Worm (Caenorhabditis elegans) whole organism, young adult: ENCODE results near the gene T23G7.2.

ENCODE experiments used
- B0035.1 ChIP-seq: sonication (generic microtip); optimal IDR thresholded peaks from 2 replicates; lab custom pipeline; 2016; ENCODE audit warnings: missing genetic modification characterization, mild to moderate bottlenecking, missing compliant biosample characterization, missing genotype, missing genetic modification reagents
- B0261.1 ChIP-seq: sonication (generic microtip); optimal IDR thresholded peaks from 2 replicates; lab custom pipeline; 2016; ENCODE audit warnings: mild to moderate bottlenecking, missing genetic modification characterization, moderate library complexity, missing compliant biosample characterization
- C06A6.2 ChIP-seq: fragments of 200-800 bp; sonication (Bioruptor generic); conservative IDR thresholded peaks from 2 replicates; pipeline ENCODE4 v1.3.6; 2022; ENCODE audit warnings: missing genetic modification characterization, missing compliant biosample characterization
- D2030.7 ChIP-seq: fragments of 200-800 bp; sonication (Bioruptor generic); IDR thresholded peaks from 2 replicates; pipeline ENCODE4 v1.3.6; 2022; ENCODE audit warnings: missing genetic modification reagents, missing genetic modification characterization, missing compliant biosample characterization
- F33H1.4 ChIP-seq: fragments of 200-800 bp; sonication (Bioruptor generic); IDR thresholded peaks from 2 replicates; pipeline ENCODE4 v1.3.6; 2022; ENCODE audit warnings: missing genetic modification reagents, missing genetic modification characterization, missing compliant biosample characterization
- F37B4.10 ChIP-seq: fragments of 200-800 bp; sonication (Bioruptor generic); IDR thresholded peaks from 2 replicates; pipeline ENCODE4 v1.3.6; 2022; ENCODE audit warnings: missing genetic modification characterization, missing compliant biosample characterization
- F52B5.7 ChIP-seq: sonication (generic microtip); optimal IDR thresholded peaks from 2 replicates; lab custom pipeline; 2016; ENCODE audit warnings: mild to moderate bottlenecking, missing genetic modification characterization, missing compliant biosample characterization
- T26A5.8 ChIP-seq: sonication (generic microtip); optimal IDR thresholded peaks from 2 replicates; lab custom pipeline; 2016; ENCODE audit warnings: missing genetic modification characterization, missing compliant biosample characterization
- Y95B8A.8 ChIP-seq: fragments of 200-800 bp; sonication (Bioruptor generic); IDR thresholded peaks from 2 replicates; pipeline ENCODE4 v1.3.6; 2022; ENCODE audit warnings: missing genetic modification reagents, missing genetic modification characterization, missing compliant biosample characterization
- akir-1 ChIP-seq: fragments of 200-800 bp; sonication (Bioruptor generic); optimal IDR thresholded peaks from 2 replicates; lab custom pipeline; 2018; ENCODE audit warnings: mild to moderate bottlenecking, missing genetic modification characterization, moderate library complexity, missing compliant biosample characterization
- athp-1 ChIP-seq: sonication (generic microtip); optimal IDR thresholded peaks from 2 replicates; lab custom pipeline; 2017; ENCODE audit warnings: mild to moderate bottlenecking, missing genetic modification characterization, missing compliant biosample characterization
- attf-3 ChIP-seq: fragments of 200-800 bp; sonication (Bioruptor generic); conservative IDR thresholded peaks from 2 replicates; pipeline ENCODE4 v1.3.6; 2022; ENCODE audit warnings: missing genetic modification reagents, missing genetic modification characterization, missing compliant biosample characterization
- attf-6 ChIP-seq: fragments of 200-800 bp; sonication (Bioruptor generic); IDR thresholded peaks from 2 replicates; pipeline ENCODE4 v1.3.6; 2022; ENCODE audit warnings: missing genetic modification reagents, missing genetic modification characterization, missing compliant biosample characterization
- ccch-3 ChIP-seq: fragments of 200-800 bp; sonication (Bioruptor generic); optimal IDR thresholded peaks from 2 replicates; lab custom pipeline; 2018; ENCODE audit warnings: mild to moderate bottlenecking, missing genetic modification characterization, missing compliant biosample characterization
- dpff-1 ChIP-seq: sonication (generic microtip); optimal IDR thresholded peaks from 2 replicates; lab custom pipeline; 2017; ENCODE audit warnings: mild to moderate bottlenecking, missing genetic modification characterization, missing compliant biosample characterization
- dpl-1 ChIP-seq: fragments of 150-350 bp; optimal IDR thresholded peaks from 2 replicates; lab custom pipeline; 2014; ENCODE audit warnings: missing biosample characterization, missing genetic modification reagents, missing genetic modification characterization
- egl-18 ChIP-seq: fragments of 200-800 bp; sonication (Bioruptor generic); IDR thresholded peaks from 2 replicates; pipeline ENCODE4 v1.3.6; 2022; ENCODE audit warnings: missing genetic modification reagents, missing genetic modification characterization, missing compliant biosample characterization
- egrh-3 ChIP-seq: fragments of 200-800 bp; sonication (Bioruptor generic); IDR thresholded peaks from 2 replicates; pipeline ENCODE4 v1.3.6; 2022; ENCODE audit warnings: missing genetic modification reagents, missing genetic modification characterization, missing compliant biosample characterization
- ekl-4 ChIP-seq: fragments of 200-800 bp; sonication (Bioruptor generic); IDR thresholded peaks from 2 replicates; pipeline ENCODE4 v1.3.6; 2022; ENCODE audit warnings: missing genetic modification reagents, missing genetic modification characterization, missing compliant biosample characterization
- hlh-26 ChIP-seq: fragments of 200-800 bp; sonication (Bioruptor generic); conservative IDR thresholded peaks from 2 replicates; pipeline ENCODE4 v1.3.6; 2022; ENCODE audit warnings: missing genetic modification reagents, missing genetic modification characterization, missing compliant biosample characterization
- hrde-1 ChIP-seq: sonication (generic microtip); optimal IDR thresholded peaks from 2 replicates; lab custom pipeline; 2016; ENCODE audit warnings: missing genetic modification characterization, mild to moderate bottlenecking, missing compliant biosample characterization, moderate library complexity, missing genotype, missing genetic modification reagents, borderline replicate concordance
- hsf-1 ChIP-seq: fragments of 200-800 bp; sonication (Bioruptor generic); IDR thresholded peaks from 2 replicates; pipeline ENCODE4 v1.3.6; 2022; ENCODE audit warnings: missing genetic modification reagents, missing genetic modification characterization, missing compliant biosample characterization
- mcd-1 ChIP-seq: fragments of 200-800 bp; sonication (Bioruptor generic); IDR thresholded peaks from 2 replicates; pipeline ENCODE4 v1.3.6; 2022; ENCODE audit warnings: missing genetic modification reagents, missing genetic modification characterization, missing compliant biosample characterization
- nfyb-1 ChIP-seq: fragments of 200-800 bp; sonication (Bioruptor generic); IDR thresholded peaks from 2 replicates; pipeline ENCODE4 v1.3.6; 2022; ENCODE audit warnings: missing genetic modification reagents, missing genetic modification characterization, missing compliant biosample characterization
- nhr-80 ChIP-seq: sonication (generic microtip); optimal IDR thresholded peaks from 2 replicates; lab custom pipeline; 2016; ENCODE audit warnings: missing genetic modification characterization, missing compliant biosample characterization
- nhr-90 ChIP-seq: sonication (generic microtip); optimal IDR thresholded peaks from 2 replicates; lab custom pipeline; 2016; ENCODE audit warnings: missing genotype, mild to moderate bottlenecking, missing genetic modification characterization, missing compliant biosample characterization
- pbrm-1 ChIP-seq: fragments of 200-800 bp; sonication (Bioruptor generic); IDR thresholded peaks from 2 replicates; pipeline ENCODE4 v1.3.6; 2022; ENCODE audit warnings: missing genetic modification reagents, missing genetic modification characterization, missing compliant biosample characterization
- rcor-1 ChIP-seq: fragments of 200-800 bp; sonication (Bioruptor generic); IDR thresholded peaks from 2 replicates; pipeline ENCODE4 v1.3.6; 2022; ENCODE audit warnings: missing genetic modification reagents, missing genetic modification characterization, missing compliant biosample characterization
- rec-8 ChIP-seq, 2 experiments: sonication (generic microtip); optimal IDR thresholded peaks; 2 replicates each; lab custom pipeline; 2016; ENCODE audit warnings: mild to moderate bottlenecking in 2 of 2, missing genetic modification characterization in 2 of 2, missing genetic modification reagents in 2 of 2, missing genotype in 2 of 2, missing biosample characterization in 1 of 2, missing compliant biosample characterization in 1 of 2, moderate library complexity in 1 of 2
- sea-2 ChIP-seq: fragments of 200-800 bp; sonication (Bioruptor generic); IDR thresholded peaks from 2 replicates; pipeline ENCODE4 v1.3.6; 2022; ENCODE audit warnings: missing genetic modification characterization, missing compliant biosample characterization
- snpc-1.1 ChIP-seq: sonication (generic microtip); optimal IDR thresholded peaks from 2 replicates; lab custom pipeline; 2017; ENCODE audit warnings: missing genetic modification characterization, mild to moderate bottlenecking, missing compliant biosample characterization, antibody characterized with exemption, moderate library complexity, missing genotype, missing genetic modification reagents; ENCODE audit not compliant: insufficient read depth
- sptf-2 ChIP-seq: fragments of 200-800 bp; sonication (Bioruptor generic); optimal IDR thresholded peaks from 2 replicates; lab custom pipeline; 2018; ENCODE audit warnings: mild to moderate bottlenecking, missing genetic modification characterization, missing compliant biosample characterization
- tbp1 ChIP-seq: fragments of 200-800 bp; sonication (Bioruptor generic); optimal IDR thresholded peaks from 2 replicates; lab custom pipeline; 2018; ENCODE audit warnings: mild to moderate bottlenecking, missing genetic modification characterization, missing compliant biosample characterization
- unc-130 ChIP-seq: sonication (generic microtip); optimal IDR thresholded peaks from 2 replicates; lab custom pipeline; 2016; ENCODE audit warnings: missing genetic modification reagents, missing genetic modification characterization, missing compliant biosample characterization
- xnd-1 ChIP-seq: sonication (generic microtip); optimal IDR thresholded peaks from 2 replicates; lab custom pipeline; 2016; ENCODE audit warnings: missing genotype, missing genetic modification reagents, missing genetic modification characterization, missing compliant biosample characterization
- zfh-2 ChIP-seq: fragments of 200-800 bp; sonication (Bioruptor generic); conservative IDR thresholded peaks from 2 replicates; pipeline ENCODE4 v1.3.6; 2022; ENCODE audit warnings: missing genetic modification reagents, missing genetic modification characterization, missing compliant biosample characterization

T23G7.2 gene

DNA sequence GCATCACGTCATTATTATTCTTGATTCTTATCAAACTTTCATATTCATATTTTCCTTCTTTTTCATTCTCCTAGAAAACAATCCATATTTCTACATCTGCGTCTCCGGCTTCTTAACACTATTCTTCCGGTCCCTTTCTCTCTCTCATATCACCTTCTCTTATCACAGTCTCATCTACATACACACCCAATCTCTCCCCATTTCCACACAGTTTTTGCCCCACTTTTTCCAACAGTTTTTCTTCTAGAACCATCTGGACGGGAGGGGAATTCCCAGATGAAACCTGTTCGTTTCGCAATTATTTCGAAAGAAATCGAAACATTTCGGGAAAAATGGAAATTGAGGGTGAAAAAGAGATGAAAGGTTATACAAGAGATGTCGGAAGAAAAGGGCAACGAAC is 44.6 kb downstream of the T23G7.2 start (continued):
- TF ChIP-seq B0261.1 (tag; lab: Kevin White, UChicago) = no peak
- TF ChIP-seq hsf-1 (GFP tag; lab: Robert Waterston, UW) = peak; percentile 92
- TF ChIP-seq tbp1 (GFP tag; lab: Kevin White, UChicago) = peak; percentile 32
- TF ChIP-seq xnd-1 = no peak
- no peak for TF ChIP-seq rcor-1
- TF ChIP-seq zfh-2 = no peak
- TF ChIP-seq C06A6.2 (GFP tag; lab: Robert Waterston, UW) = peak; percentile 53; the same call in 1 of the 2 replicates
- TF ChIP-seq nfyb-1 (GFP tag; lab: Robert Waterston, UW) = peak; percentile 81
- no peak for TF ChIP-seq sptf-2

ce11 chrII:9127379-9127778 is 45.4 kb downstream of the T23G7.2 start:
- TF ChIP-seq attf-6 (GFP tag; lab: Robert Waterston, UW) (no peak), nfyb-1 (GFP tag; lab: Robert Waterston, UW) (no peak), sea-2 (no peak), dpl-1 (GFP tag; lab: Kevin White, UChicago) (no peak), ccch-3 (GFP tag; lab: Kevin White, UChicago) (no peak), pbrm-1 (GFP tag; lab: Robert Waterston, UW) (no peak), egrh-3 (no peak), attf-3 (GFP tag; lab: Robert Waterston, UW) (no peak)

DNA sequence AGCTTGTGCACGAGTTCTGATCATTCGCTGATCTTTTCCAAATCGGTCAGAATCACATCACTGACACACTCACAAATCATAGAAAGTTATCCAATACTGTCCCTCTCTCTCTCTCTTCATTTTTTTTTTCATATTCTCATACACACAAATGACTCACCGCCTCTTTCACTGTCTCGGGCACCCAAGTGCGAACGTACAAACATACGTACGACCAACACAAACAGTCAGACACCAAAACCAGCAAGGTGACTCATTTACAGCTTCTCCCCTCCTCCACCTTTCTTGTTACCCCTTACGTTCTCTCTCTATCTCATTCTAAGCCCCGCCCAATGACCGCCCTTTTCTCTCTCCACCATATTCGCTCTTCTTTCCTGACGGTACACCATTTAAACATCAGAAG is 45.8 kb downstream of the T23G7.2 start:
- TF ChIP-seq rec-8 (tag; optimal IDR thresholded peaks at IDR 0.05; lab: Kevin White, UChicago) = no peak
- TF ChIP-seq nhr-90 = no peak
- no peak for TF ChIP-seq B0035.1 (tag; lab: Kevin White, UChicago)
- TF ChIP-seq mcd-1 (GFP tag; lab: Robert Waterston, UW) = no peak
- TF ChIP-seq D2030.7 (GFP tag; lab: Robert Waterston, UW) = no peak
- no peak for TF ChIP-seq unc-130 (GFP tag; lab: Kevin White, UChicago)

- TF ChIP-seq F33H1.4 (GFP tag; lab: Robert Waterston, UW) (no peak), F37B4.10 (GFP tag; lab: Robert Waterston, UW) (no peak), ekl-4 (GFP tag; lab: Robert Waterston, UW) (no peak), hrde-1 (tag; lab: Kevin White, UChicago) (no peak), nhr-80 (tag; lab: Kevin White, UChicago) (peak; percentile 12), dpff-1 (no peak), akir-1 (GFP tag; lab: Kevin White, UChicago) (no peak), ccch-3 (GFP tag; lab: Kevin White, UChicago) (no peak)
These were observed 47.7 kb downstream of the T23G7.2 start for ce11 chrII:9125007-9125406.

DNA sequence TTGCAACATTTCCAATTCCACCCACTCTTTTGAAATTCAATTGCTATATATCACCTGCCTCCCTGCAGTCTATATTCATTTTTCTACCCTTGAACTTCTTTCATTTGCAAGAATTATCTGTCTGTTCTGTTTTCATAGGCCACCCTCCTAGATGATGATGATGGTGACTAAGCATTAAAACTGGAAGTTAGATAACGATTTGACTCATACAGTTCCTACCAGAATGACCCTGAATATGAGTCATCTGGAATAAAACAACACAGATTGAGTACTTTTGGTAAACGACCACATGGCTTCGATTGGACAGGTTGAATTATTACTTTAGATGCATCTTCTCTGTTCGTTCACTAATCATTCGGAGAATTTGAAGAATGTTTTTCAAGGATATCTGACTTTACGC is 48.4 kb downstream of the T23G7.2 start:
- TF ChIP-seq B0261.1 (tag; lab: Kevin White, UChicago) (no peak), rcor-1 (no peak), hlh-26 (no peak), T26A5.8 (tag; lab: Kevin White, UChicago) (no peak), F33H1.4 (GFP tag; lab: Robert Waterston, UW) (no peak), athp-1 (tag; lab: Kevin White, UChicago) (no peak), F52B5.7 (tag; lab: Kevin White, UChicago) (no peak), dpff-1 (no peak), snpc-1.1 (tag; lab: Kevin White, UChicago) (no peak), Y95B8A.8 (no peak), egl-18 (GFP tag; lab: Robert Waterston, UW) (no peak)
